Worm (Caenorhabditis elegans): Measurements from ENCODE around the gene tomm-20.

DNA sequence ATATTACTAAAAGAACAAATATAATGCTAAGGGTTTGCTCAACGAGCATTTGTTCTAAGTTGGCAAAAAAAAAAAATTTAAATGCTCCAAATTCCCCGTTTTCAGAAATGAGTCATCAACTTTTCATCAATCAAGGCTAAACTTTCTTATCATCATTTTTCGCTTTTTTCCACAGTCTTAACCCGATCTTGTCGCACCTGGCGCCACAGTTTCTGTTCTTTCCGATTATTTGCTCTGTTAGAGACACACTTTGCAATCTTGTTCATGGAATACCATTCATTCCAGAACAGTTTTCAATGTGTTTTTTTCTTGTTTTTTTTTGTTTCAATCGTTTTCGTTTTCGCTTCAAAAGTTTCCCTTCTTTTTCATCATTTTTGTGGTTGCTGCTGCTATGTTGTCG lies 45.1 kb downstream of the tomm-20 start:
- TF ChIP-seq sptf-1 (tag; optimal IDR thresholded peaks at IDR 0.05), result no peak
- no peak for TF ChIP-seq snpc-4 (tag; optimal IDR thresholded peaks at IDR 0.05)
- TF ChIP-seq ztf-11 (tag; optimal IDR thresholded peaks at IDR 0.05), result no peak
- no peak for TF ChIP-seq lsy-2 (tag; optimal IDR thresholded peaks at IDR 0.05)
- TF ChIP-seq nhr-237 (tag; optimal IDR thresholded peaks at IDR 0.05), result no peak
- TF ChIP-seq unc-39 (tag; optimal IDR thresholded peaks at IDR 0.05), result no peak
- TF ChIP-seq tbx-8 (GFP tag; optimal IDR thresholded peaks at IDR 0.05), result no peak
- no peak for TF ChIP-seq mab-5 (tag; optimal IDR thresholded peaks at IDR 0.05)
- TF ChIP-seq lin-13 (tag; optimal IDR thresholded peaks at IDR 0.05), result no peak
- TF ChIP-seq sem-2 (GFP tag; optimal IDR thresholded peaks at IDR 0.05), result no peak

Data from whole organism, mixed stage, embryonic.